Worm (Caenorhabditis elegans) whole organism, midembryonic: Measurements from ENCODE around the gene F43E2.1.
"Not testable (repeated sequence)": the region's sequence is repeated elsewhere in the genome, so short reads cannot be mapped to it uniquely, and the experiment has no call there.

Experiments used
- T22C8.4 ChIP-seq: fragments of 200-800 bp; sonication (Bioruptor generic); IDR thresholded peaks from 2 replicates; pipeline ENCODE4 v1.3.6; 2022; ENCODE audit warnings: missing genetic modification characterization, missing compliant biosample characterization
- cog-1 ChIP-seq: sonication (generic microtip); optimal IDR thresholded peaks from 2 replicates; lab custom pipeline; 2016; ENCODE audit warnings: missing genetic modification characterization, missing compliant biosample characterization
- flt-1 ChIP-seq: fragments of 200-800 bp; sonication (Bioruptor generic); IDR thresholded peaks from 2 replicates; pipeline ENCODE4 v1.3.6; 2022; ENCODE audit warnings: missing genetic modification characterization, missing compliant biosample characterization
- klf-2 ChIP-seq: fragments of 200-800 bp; sonication (Bioruptor generic); conservative IDR thresholded peaks from 2 replicates; pipeline ENCODE4 v1.3.6; 2022; ENCODE audit warnings: missing genetic modification reagents, missing genetic modification characterization, missing compliant biosample characterization
- med-1 ChIP-seq: sonication (generic microtip); optimal IDR thresholded peaks from 2 replicates; lab custom pipeline; 2017; ENCODE audit warnings: missing genetic modification characterization, mild to moderate bottlenecking, missing compliant biosample characterization, antibody characterized with exemption, missing genetic modification reagents; ENCODE audit not compliant: insufficient read depth
- ref-1 ChIP-seq: fragments of 200-800 bp; sonication (Bioruptor generic); conservative IDR thresholded peaks from 2 replicates; pipeline ENCODE4 v1.3.6; 2022; ENCODE audit warnings: missing genetic modification reagents, missing genetic modification characterization, missing compliant biosample characterization
- tab-1 ChIP-seq: fragments of 200-800 bp; sonication (Bioruptor generic); IDR thresholded peaks from 2 replicates; pipeline ENCODE4 v1.3.6; 2022; ENCODE audit warnings: missing genetic modification characterization, missing compliant biosample characterization
- ztf-23 ChIP-seq: fragments of 200-800 bp; sonication (Bioruptor generic); IDR thresholded peaks from 2 replicates; pipeline ENCODE4 v1.3.6; 2022; ENCODE audit warnings: missing genetic modification reagents, missing genetic modification characterization, missing compliant biosample characterization
- ztf-29 ChIP-seq: fragments of 200-800 bp; sonication (Bioruptor generic); IDR thresholded peaks from 2 replicates; pipeline ENCODE4 v1.3.6; 2022; ENCODE audit warnings: missing genetic modification reagents, missing genetic modification characterization, missing compliant biosample characterization

The F43E2.1 gene

DNA sequence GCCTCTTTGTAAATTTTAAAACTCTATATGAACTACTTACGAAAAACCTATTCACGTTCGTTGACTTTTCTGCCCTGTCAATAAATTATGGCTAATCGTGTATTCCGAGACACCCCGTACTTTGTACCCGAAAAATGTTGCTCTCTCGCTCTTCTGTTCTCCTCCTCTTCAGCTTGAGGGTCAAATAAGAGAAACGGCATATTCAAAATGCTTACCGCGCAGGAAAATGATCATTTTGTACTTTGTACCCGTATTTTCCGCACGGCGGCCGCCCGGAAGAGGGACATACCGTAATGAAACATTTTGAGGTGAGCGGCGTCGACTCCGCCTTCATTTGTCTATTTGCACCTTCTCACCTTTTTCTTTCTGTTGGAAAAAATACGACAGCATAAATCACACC, 31.4 kb upstream of the F43E2.1 start:
- TF ChIP-seq T22C8.4 (no peak), ztf-29 (0 out of 2 replicates have a peak, but pooled peaks have one; percentile 9)

DNA sequence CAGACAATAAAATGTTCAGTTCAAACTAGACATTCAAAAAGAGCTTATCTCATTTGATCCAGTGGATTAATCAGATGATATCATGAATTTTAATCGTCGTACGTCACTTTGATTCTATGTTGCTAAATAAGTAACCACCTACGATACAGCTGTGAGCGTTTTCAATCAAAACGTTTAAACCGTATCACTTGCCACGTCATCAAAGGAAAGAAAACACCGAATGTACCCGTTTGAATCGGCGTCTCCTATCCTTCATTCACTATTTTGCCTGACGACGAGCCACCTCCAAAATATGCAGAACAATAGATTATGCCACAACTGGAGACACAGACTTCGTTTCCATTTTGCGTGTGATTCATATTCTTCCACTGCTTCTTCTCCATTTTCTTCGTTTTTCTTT, 29.2 kb upstream of the F43E2.1 start:
- TF ChIP-seq klf-2 (no peak), flt-1 (no peak), med-1 (no peak), T22C8.4 (no peak), ztf-29 (no peak), tab-1 (GFP tag; lab: Robert Waterston, UW) (no peak), ref-1 (GFP tag; lab: Robert Waterston, UW) (no peak)

DNA sequence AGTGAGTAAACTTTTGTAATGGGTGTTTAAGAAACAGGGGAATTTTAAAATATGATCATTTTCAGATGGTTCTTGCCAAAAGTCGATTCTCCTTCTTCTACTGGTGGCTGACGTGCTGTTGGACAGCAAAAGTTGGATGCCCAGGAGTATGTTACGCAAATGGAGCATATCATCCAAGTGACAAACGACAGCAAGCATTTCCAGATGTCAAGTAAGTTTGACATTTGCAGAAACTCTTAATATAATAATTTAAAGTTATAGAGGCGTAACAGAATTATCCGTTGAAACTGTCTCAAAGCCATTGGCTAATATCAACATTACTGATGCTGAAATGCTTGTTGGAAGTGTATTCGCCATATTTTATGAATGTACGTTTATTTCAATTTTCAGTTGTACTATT, 27.0 kb upstream of the F43E2.1 start:
- TF ChIP-seq klf-2 (no peak), ztf-29 (no peak), tab-1 (GFP tag; lab: Robert Waterston, UW) (no peak), flt-1 (no peak)

DNA sequence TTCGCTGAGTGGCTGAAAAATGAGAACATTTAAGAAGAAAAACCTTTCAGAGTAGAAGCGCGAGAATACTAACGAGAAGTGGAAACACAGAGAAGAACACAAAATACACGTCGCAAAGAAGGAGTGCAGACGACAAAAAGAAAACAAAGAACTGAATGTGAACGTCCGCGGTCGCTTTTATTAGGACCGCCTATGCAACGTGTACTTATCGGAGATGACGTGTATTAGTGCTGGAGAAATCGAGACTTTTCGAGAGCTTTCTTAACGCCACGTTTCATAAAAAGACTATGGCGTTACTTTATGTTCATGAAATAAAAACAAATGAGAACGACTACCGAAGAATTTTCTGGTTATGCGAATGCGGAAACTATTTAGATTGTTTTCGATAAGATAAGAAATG, 22.6 kb upstream of the F43E2.1 start, which contains the start of gene hsp-4:
Gene hsp-4 (minus strand): TSS at position 139 of the 400 bp plus-strand sequence.
- TF ChIP-seq ref-1 (GFP tag; lab: Robert Waterston, UW) (no peak), ztf-29 (no peak), cog-1 (tag; lab: Kevin White, UChicago) (no peak), flt-1 (no peak), med-1 (no peak), klf-2 (no peak), tab-1 (GFP tag; lab: Robert Waterston, UW) (no peak), ztf-23 (GFP tag; lab: Robert Waterston, UW) (no peak), T22C8.4 (no peak)

DNA sequence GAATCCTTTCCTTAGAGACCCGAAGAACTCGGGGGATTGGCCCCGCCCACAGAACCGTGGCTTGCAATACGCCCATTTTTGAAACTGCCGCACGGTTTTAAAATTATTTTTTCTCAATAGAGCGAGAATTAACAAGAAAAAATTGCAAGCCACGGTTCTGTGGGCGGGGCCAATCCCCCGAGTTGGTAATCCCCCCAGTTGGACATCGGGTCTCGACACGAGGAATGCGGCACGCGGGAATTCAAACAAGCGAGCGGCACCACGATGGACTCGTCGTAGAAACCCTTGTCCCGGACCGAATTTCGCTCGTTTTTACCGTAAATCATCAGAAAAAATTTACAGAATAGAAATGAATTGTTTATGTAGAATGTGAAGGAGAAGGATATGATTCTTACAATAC, 22.1 kb upstream of the F43E2.1 start:
- TF ChIP-seq flt-1 (0 out of 2 replicates have a peak, but pooled peaks have one; percentile 33), ztf-29 (no peak)

DNA sequence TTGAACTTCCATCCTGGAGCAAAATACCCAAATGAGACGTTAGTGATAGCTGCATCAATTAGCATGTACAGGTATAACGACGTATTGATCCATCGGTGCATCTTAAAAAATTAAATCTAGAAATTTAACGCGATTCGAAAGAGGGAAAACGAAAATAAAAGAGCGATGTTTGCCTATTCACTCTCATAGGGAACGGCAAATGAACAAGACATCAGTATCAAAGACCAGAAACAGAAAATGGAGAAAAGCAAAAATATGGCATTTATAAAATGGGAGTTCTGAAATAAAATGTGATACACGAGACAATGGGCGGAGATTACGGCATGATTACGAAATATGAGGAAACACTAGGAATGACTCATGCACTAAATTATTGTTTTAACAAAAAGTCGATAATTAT, 18.8 kb upstream of the F43E2.1 start, which contains the start of gene haf-2:
Gene haf-2 (minus strand): TSS at position 101 of the 400 bp plus-strand sequence.
- no peak for TF ChIP-seq klf-2

DNA sequence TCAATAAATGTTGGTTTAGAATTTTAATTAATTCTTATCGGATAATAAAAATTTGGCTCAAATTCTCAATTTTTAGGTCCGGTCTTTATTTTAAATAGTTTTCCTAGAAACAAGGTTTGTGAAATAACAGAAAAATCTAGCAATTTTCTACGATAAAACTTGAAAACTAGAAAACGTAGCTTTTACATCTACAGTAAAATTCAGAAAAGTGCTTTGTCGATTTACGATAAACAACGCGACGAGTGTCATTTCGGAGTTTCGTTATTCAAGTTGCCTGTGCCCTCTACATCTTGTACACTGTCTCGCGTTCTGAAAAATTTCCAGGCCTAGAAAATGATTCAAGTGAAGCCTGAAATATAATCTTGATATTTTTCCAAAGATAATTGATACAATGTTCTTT, 18.3 kb upstream of the F43E2.1 start:
- TF ChIP-seq klf-2 (no peak), ztf-23 (GFP tag; lab: Robert Waterston, UW) (no peak), med-1 (no peak), cog-1 (tag; lab: Kevin White, UChicago) (no peak), T22C8.4 (no peak), ztf-29 (no peak), flt-1 (no peak), tab-1 (GFP tag; lab: Robert Waterston, UW) (no peak), ref-1 (GFP tag; lab: Robert Waterston, UW) (no peak)

DNA sequence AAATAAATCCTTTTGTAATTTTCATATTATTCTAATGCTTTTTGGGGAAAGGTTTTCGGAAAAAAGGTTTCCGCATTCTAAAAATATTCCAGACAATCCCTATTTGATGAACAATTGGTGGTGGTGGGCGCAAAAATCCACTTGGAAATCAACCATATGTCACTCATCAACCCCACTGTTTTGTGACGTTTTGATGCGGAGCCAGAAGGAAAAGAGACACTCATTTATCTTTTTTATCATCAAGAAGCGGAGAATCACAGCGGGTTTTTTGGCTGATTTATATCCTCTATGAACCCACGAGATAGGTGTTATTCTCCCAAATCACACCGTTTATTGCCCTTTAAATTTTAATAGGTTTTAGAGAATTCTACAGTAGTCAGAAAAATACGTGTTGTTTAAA, 17.9 kb upstream of the F43E2.1 start:
- TF ChIP-seq tab-1 (GFP tag; lab: Robert Waterston, UW) = no peak
- no peak for TF ChIP-seq cog-1 (tag; lab: Kevin White, UChicago)

DNA sequence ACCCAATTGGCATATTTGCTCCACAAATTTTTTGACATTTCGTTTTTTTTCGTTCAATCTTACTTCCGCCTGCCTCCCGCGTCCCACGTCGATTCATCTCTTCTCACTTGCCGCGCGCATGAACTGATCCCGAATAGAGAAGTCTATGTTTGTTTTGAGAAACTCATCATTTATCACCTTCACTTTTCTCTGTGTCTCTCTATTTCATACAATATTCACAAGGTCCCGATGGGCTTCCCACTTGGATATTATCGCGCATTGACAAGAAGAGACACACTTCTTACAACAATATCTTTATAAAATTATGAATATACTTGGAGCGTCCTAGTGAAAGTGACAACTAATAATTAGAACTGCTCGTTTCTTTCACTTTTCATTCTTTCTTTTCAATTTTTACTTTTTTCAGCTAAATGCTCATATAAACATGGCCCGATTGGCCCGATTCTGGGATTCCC, 16.6 kb upstream of the F43E2.1 start, which contains the start of gene insc-1:
Gene insc-1 (plus strand): TSS at position 405 of the 455 bp plus-strand sequence.
- TF ChIP-seq cog-1 (tag; lab: Kevin White, UChicago) (no peak), flt-1 (no peak), klf-2 (no peak), ref-1 (GFP tag; lab: Robert Waterston, UW) (no peak), T22C8.4 (no peak), tab-1 (GFP tag; lab: Robert Waterston, UW) (no peak), ztf-29 (no peak), ztf-23 (GFP tag; lab: Robert Waterston, UW) (no peak), med-1 (no peak)

DNA sequence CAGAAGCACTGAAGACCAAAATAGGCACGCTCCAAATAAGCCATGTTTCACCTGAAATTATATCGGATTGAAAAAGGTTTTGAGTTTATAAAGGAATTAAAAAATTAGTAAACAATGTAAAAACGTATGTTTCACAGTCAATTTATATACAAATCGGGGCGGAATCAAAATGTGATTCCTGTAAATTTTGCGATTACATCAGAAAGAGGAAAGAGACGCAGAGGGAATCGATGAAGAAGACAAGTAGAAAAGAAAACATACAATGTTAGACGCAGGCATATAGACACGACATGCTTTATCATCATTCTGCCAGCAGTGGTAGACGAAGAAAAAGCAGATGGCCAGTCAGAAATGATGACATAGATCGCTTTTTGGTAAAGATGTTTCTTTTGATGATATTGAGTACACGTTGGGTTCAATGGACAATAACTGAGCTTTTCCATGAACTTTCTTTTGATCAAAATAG, 11.1 kb upstream of the F43E2.1 start, which contains the start of gene msra-1:
Gene msra-1 (minus strand): TSS at position 51 of the 466 bp plus-strand sequence.
- TF ChIP-seq cog-1 (tag; lab: Kevin White, UChicago) (peak; percentile 66), flt-1 (no peak)

DNA sequence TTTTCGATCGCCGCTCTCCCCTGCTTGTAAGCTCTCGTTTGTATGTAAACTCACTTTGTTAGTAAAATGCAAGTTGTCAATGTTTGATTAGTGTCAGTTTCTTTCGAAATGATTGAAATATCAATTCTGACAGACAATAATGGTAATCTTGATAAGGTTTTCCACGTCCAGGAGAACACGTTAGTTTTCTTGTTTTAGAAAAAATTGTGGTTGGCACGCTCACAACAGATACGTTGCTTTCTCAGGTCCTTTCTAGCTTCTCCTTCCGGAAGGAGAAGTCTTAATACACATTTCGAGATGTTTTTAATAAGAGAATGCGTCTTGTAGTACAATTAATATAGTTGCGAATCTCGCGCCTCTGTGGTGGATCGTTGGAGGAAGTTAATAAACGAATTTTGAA, 6.3 kb upstream of the F43E2.1 start, which contains the start of gene F43E2.6:
Gene F43E2.6 (minus strand): TSS at position 101 of the 400 bp plus-strand sequence.
- TF ChIP-seq T22C8.4 (no peak), ref-1 (GFP tag; lab: Robert Waterston, UW) (no peak), med-1 (no peak), ztf-29 (no peak)

DNA sequence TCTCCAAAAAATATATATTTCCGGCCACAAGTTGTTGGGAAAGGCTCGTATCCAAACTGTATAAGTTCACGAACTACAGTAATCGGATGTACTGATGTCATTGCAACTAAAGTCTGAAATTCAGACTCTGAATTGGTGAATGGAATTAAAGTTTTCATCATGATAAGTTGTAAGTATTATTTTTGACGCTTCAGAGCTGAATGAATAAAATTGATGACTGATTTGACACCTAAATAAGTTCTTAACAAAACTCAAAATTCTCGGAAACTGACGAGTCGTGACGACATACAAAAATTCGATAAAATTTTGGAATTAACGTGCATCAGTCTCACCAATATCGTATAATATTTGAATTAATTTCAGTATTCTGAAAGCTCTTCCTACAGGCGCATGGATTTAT, 4.9 kb upstream of the F43E2.1 start, which contains the start of gene F43E2.11:
Gene F43E2.11 (minus strand): TSS at position 101 of the 400 bp plus-strand sequence.
- TF ChIP-seq med-1; cog-1 (tag; lab: Kevin White, UChicago); tab-1 (GFP tag; lab: Robert Waterston, UW): not testable (repeated sequence)

DNA sequence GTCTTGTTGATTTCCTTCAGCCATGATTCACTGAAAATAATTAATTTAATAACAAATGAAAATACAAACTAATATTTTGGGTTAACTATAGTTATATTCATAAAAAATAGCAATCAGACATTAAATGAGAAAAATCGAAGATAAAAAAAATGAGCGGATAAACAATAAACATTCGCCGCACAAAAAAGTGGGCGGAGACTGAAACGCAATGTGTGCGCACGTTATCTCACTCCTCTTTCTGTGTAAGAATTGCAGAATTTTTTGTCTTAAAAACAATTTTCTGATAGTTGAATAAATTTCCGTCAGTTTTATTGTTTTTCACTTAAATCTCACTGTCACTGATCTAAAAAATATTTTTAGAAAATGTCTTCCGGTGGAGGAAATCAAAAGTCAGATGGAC, 937 bp upstream of the F43E2.1 start, which contains the start of the genes mtch-1 and rpb-4:
Gene mtch-1 (minus strand): TSS at position 24 of the 400 bp plus-strand sequence.
Gene rpb-4 (plus strand): TSS at position 353 of the 400 bp plus-strand sequence.
- TF ChIP-seq ztf-23 (GFP tag; lab: Robert Waterston, UW) (no peak), med-1 (peak; percentile 11), cog-1 (tag; lab: Kevin White, UChicago) (no peak), ref-1 (GFP tag; lab: Robert Waterston, UW) (no peak)
